Worm (Caenorhabditis elegans) whole organism, early embryonic: ENCODE measurements around the gene aagr-1.

ENCODE experiments used
- B0310.2 ChIP-seq: sonication (generic microtip); optimal IDR thresholded peaks from 2 replicates; lab custom pipeline; 2016; ENCODE audit warnings: mild to moderate bottlenecking, missing genetic modification characterization, missing compliant biosample characterization
- F13C5.2 ChIP-seq: sonication (generic microtip); optimal IDR thresholded peaks from 2 replicates; lab custom pipeline; 2017; ENCODE audit warnings: mild to moderate bottlenecking, missing genetic modification characterization, inconsistent platforms, missing compliant biosample characterization
- aly-1 ChIP-seq: sonication (generic microtip); optimal IDR thresholded peaks from 2 replicates; lab custom pipeline; 2016; ENCODE audit warnings: missing genetic modification characterization, missing compliant biosample characterization
- ama-1 ChIP-seq: fragments of 150-350 bp; optimal IDR thresholded peaks from 2 replicates; lab custom pipeline; 2014
- ceh-13 ChIP-seq: fragments of 200-800 bp; sonication (Bioruptor generic); optimal IDR thresholded peaks from 2 replicates; lab custom pipeline; 2018; ENCODE audit warnings: mild to moderate bottlenecking, missing genetic modification characterization, missing compliant biosample characterization
- ceh-36 ChIP-seq: sonication (generic microtip); optimal IDR thresholded peaks from 2 replicates; lab custom pipeline; 2016; ENCODE audit warnings: missing genetic modification characterization, inconsistent platforms, missing compliant biosample characterization
- ets-7 ChIP-seq: sonication (generic microtip); optimal IDR thresholded peaks from 2 replicates; lab custom pipeline; 2016; ENCODE audit warnings: missing genotype, missing genetic modification characterization, missing compliant biosample characterization
- flt-1 ChIP-seq: fragments of 200-800 bp; sonication (Bioruptor generic); IDR thresholded peaks from 2 replicates; pipeline ENCODE4 v1.3.6; 2022; ENCODE audit warnings: missing genetic modification characterization, missing compliant biosample characterization
- hmbx-1 ChIP-seq: sonication (generic microtip); optimal IDR thresholded peaks from 2 replicates; lab custom pipeline; 2016; ENCODE audit warnings: mild to moderate bottlenecking, missing genetic modification characterization, missing compliant biosample characterization
- hmg-4 ChIP-seq: fragments of 200-800 bp; sonication (Bioruptor generic); optimal IDR thresholded peaks from 2 replicates; lab custom pipeline; 2018; ENCODE audit warnings: mild to moderate bottlenecking, missing genetic modification characterization, missing compliant biosample characterization
- hnd-1 ChIP-seq: sonication (generic microtip); optimal IDR thresholded peaks from 2 replicates; lab custom pipeline; 2016; ENCODE audit warnings: missing genetic modification characterization, missing compliant biosample characterization
- pes-1 ChIP-seq: fragments of 200-800 bp; sonication (Bioruptor generic); IDR thresholded peaks from 2 replicates; pipeline ENCODE4 v1.3.6; 2022; ENCODE audit warnings: missing genetic modification reagents, missing genetic modification characterization, missing compliant biosample characterization
- scrt-1 ChIP-seq: fragments of 200-800 bp; sonication (Bioruptor generic); IDR thresholded peaks from 2 replicates; pipeline ENCODE4 v1.3.6; 2022; ENCODE audit warnings: missing genetic modification characterization, missing compliant biosample characterization
- sea-1 ChIP-seq: fragments of 200-800 bp; sonication (Bioruptor generic); conservative IDR thresholded peaks from 2 replicates; pipeline ENCODE4 v1.3.6; 2022; ENCODE audit warnings: missing genetic modification characterization, missing compliant biosample characterization
- tbx-11 ChIP-seq: fragments of 200-800 bp; sonication (Bioruptor generic); IDR thresholded peaks from 2 replicates; pipeline ENCODE4 v1.3.6; 2022; ENCODE audit warnings: missing genetic modification characterization, missing compliant biosample characterization
- tbx-37 ChIP-seq: fragments of 200-800 bp; sonication (Bioruptor generic); conservative IDR thresholded peaks from 2 replicates; pipeline ENCODE4 v1.3.6; 2022; ENCODE audit warnings: missing genetic modification reagents, missing genetic modification characterization, missing compliant biosample characterization
- tra-4 ChIP-seq: sonication (generic microtip); optimal IDR thresholded peaks from 2 replicates; lab custom pipeline; 2017; ENCODE audit warnings: missing genetic modification characterization, missing compliant biosample characterization

Gene aagr-1

DNA sequence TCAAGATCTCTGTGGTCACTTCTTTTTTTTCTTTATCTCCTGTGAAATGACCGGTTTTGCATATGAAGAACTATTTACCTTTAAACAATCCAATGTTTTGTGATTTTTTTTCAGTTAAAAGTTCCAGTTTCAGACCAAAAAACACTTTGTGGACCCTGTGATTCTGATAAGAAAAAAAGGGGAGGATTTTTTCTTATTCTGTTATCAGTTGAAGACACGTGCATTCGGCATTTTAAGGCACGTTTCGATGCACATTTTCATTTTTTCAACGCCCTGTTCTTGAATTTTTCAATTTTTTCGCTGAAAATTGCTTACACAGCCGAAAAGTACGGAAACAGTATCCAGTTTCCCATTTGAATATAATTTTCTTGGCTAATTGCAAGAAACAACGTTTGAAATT, at the start of gene aagr-1:
Gene aagr-1 (plus strand): TSS at position 227 of the 400 bp plus-strand sequence.
- no peak for TF ChIP-seq pes-1 (GFP tag; lab: Robert Waterston, UW)
- TF ChIP-seq ceh-13 (GFP tag; lab: Kevin White, UChicago): no peak
- TF ChIP-seq hnd-1: no peak

DNA sequence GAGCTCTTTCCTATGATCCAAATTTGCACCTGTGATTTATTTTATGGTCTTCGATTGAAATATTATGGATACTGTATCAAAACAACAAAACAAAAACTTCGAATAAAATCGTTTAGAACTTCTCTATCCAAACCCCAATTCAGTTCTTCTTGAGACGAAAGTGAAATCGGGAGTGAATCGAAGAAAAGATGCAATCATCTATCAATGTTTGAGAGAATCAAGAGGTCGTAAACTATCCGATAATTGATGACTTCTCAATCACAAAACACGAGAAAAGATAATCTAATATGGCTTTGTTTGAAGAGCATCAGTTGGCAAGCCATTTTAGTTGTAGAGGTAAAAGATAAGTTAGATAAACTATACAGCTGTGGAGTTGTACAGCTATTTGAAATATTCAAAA, 48.5 kb upstream of the aagr-1 start:
- no peak for TF ChIP-seq scrt-1
- no peak for TF ChIP-seq ceh-36 (tag; lab: Kevin White, UChicago)
- no peak for TF ChIP-seq flt-1 (GFP tag; lab: Robert Waterston, UW)
- no peak for TF ChIP-seq hnd-1
- no peak for TF ChIP-seq ama-1 (lab: Kevin White, UChicago)
- TF ChIP-seq sea-1 (GFP tag; lab: Robert Waterston, UW): no peak
- no peak for TF ChIP-seq aly-1

DNA sequence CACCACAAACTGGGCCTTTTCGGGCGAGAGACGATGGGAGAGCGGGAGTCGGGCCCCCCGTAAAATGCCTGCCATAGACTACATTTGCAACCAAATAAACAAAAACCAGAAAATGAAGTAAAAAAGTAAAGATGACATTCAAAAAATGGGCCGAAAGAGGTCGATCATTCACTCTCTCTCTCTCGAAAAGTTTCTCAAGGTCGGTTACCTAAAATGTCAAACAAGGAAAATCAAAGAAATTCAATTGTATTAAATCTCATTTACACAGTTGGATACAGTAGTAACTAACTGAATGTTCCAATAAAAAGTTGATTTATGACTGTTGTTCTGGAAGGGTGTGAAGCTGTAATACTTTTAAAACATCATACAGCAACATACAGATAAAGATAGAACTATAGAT, 47.5 kb upstream of the aagr-1 start:
- TF ChIP-seq sea-1 (GFP tag; lab: Robert Waterston, UW) (no peak), ceh-13 (GFP tag; lab: Kevin White, UChicago) (no peak)

DNA sequence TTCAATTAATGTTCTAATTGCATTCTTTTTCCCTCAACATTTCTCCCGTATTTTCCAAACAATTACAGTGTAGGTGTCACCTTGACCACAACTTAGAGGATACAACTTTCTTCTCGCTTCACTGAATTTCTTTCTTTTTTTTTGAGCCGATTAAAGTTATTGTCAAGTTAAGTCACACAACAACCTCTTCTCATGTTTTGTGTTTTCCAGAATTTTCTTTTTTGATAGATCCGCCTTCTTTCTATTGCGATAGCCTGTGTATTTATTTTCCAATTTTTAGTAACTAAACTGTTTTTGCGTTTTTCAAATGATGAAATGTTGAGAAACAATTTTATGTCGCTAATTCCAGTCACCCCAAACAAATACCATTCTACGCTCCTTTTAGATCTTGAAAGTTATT, 40.7 kb upstream of the aagr-1 start, which contains the start of gene F35H10.3:
Gene F35H10.3 (plus strand): TSS at position 301 of the 400 bp plus-strand sequence.
- TF ChIP-seq ets-7 (tag; lab: Kevin White, UChicago) (no peak), F13C5.2 (tag; lab: Kevin White, UChicago) (no peak), hmg-4 (GFP tag; lab: Kevin White, UChicago) (no peak), ceh-36 (tag; lab: Kevin White, UChicago) (no peak), B0310.2 (no peak), tbx-11 (GFP tag; lab: Robert Waterston, UW) (no peak), flt-1 (GFP tag; lab: Robert Waterston, UW) (no peak), aly-1 (no peak), tra-4 (tag; lab: Kevin White, UChicago) (no peak), tbx-37 (no peak), hnd-1 (no peak)

DNA sequence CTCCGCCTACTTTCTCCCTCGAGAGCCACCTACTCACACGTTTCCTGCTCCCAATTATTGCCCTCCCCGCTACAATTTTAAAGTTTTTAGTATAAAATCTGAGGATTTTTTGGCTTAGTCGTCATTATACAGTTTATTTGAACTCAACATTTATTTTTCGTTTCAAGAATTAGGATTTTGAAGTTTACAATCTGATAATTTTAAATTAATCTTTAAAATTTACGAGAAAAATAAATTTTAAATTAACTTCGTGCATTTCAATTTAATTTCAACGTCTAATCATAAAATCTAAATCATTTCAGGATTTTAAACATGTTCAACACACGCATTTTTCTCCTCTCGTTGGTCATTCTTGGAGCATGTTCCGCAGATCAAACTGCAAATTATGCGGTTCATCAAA, 37.4 kb upstream of the aagr-1 start, which contains the start of gene F35H10.2:
Gene F35H10.2 (plus strand): TSS at position 301 of the 400 bp plus-strand sequence.
- TF ChIP-seq pes-1 (GFP tag; lab: Robert Waterston, UW) (no peak), hmbx-1 (tag; lab: Kevin White, UChicago) (no peak), ets-7 (tag; lab: Kevin White, UChicago) (no peak)

DNA sequence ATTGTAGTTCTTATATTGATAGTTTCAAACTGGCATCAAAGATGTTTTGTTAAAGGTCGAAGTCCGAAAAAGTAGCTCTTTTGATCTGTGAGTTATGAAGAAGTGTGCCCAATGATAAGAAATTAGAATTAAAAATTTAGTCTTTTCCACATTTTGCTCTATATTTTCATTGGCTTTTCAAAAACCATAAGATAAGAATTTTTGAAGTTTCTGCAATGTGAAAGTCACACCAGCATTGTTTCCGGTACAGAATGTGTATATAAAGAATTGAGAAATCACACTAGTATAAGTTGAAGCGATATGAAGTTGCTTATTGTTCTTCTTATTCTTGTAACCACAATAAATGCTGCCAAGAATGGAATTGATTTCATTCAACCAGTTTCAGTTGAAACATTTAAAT, 33.8 kb upstream of the aagr-1 start, which contains the start of gene lys-10:
Gene lys-10 (plus strand): TSS at position 301 of the 400 bp plus-strand sequence.
- TF ChIP-seq hmg-4 (GFP tag; lab: Kevin White, UChicago): no peak
- TF ChIP-seq ets-7 (tag; lab: Kevin White, UChicago): no peak
- no peak for TF ChIP-seq scrt-1
- no peak for TF ChIP-seq F13C5.2 (tag; lab: Kevin White, UChicago)
- no peak for TF ChIP-seq tra-4 (tag; lab: Kevin White, UChicago)
- no peak for TF ChIP-seq flt-1 (GFP tag; lab: Robert Waterston, UW)
- no peak for TF ChIP-seq tbx-11 (GFP tag; lab: Robert Waterston, UW)
- no peak for TF ChIP-seq B0310.2
- TF ChIP-seq ama-1 (lab: Kevin White, UChicago): no peak
- TF ChIP-seq pes-1 (GFP tag; lab: Robert Waterston, UW): no peak
- TF ChIP-seq sea-1 (GFP tag; lab: Robert Waterston, UW): no peak
- TF ChIP-seq ceh-13 (GFP tag; lab: Kevin White, UChicago): no peak
- TF ChIP-seq hnd-1: no peak

DNA sequence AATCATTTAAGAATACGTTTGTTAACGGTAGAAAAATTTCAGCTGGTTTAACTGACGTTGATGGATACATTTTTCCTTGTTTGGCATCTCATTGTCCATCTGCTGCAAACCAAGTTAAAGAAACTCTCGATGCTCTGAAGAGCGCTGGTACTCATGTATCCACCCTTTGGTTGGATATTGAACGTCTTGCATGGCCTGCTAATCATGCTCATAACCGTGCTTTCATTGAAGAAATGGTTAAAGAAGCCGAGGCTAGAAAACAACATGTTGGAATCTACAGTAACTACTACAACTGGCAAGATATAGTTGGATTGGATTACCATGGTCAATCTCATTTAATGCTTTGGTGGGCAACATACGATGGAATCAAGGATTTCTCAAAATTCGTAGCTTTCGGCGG, 33.3 kb upstream of the aagr-1 start:
- TF ChIP-seq flt-1 (GFP tag; lab: Robert Waterston, UW) (0 out of 2 replicates have a peak, but pooled peaks have one; percentile 2), hnd-1 (no peak)

DNA sequence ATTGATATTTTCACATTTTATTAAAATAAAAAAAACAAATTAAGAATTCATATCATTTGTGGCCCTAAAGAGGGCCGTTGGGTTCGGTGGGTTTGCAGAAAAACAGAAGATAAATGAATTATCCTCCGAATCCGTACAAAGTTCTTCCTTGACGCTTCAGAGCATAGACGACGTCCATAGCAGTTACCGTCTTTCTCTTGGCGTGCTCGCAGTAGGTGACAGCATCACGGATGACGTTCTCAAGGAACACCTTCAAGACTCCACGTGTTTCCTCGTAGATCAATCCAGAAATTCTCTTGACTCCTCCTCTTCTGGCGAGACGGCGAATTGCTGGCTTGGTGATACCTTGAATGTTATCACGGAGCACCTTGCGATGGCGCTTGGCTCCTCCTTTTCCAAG, 32.8 kb upstream of the aagr-1 start:
- TF ChIP-seq ets-7 (tag; lab: Kevin White, UChicago) (no peak), hmg-4 (GFP tag; lab: Kevin White, UChicago) (no peak), ama-1 (lab: Kevin White, UChicago) (peak; percentile 97), F13C5.2 (tag; lab: Kevin White, UChicago) (no peak), pes-1 (GFP tag; lab: Robert Waterston, UW) (no peak), aly-1 (peak; percentile 47)

DNA sequence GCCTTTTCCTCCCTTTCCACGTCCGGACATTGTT, 32.5 kb upstream of the aagr-1 start, which contains the start of gene his-31:
Gene his-31 (minus strand): TSS at position 30 of the 34 bp plus-strand sequence.
- TF ChIP-seq hmg-4 (GFP tag; lab: Kevin White, UChicago) (no peak), F13C5.2 (tag; lab: Kevin White, UChicago) (no peak), B0310.2 (no peak), flt-1 (GFP tag; lab: Robert Waterston, UW) (no peak), hmbx-1 (tag; lab: Kevin White, UChicago) (no peak), hnd-1 (no peak), ama-1 (lab: Kevin White, UChicago) (no peak), pes-1 (GFP tag; lab: Robert Waterston, UW) (no peak), scrt-1 (no peak), ets-7 (tag; lab: Kevin White, UChicago) (no peak), ceh-36 (tag; lab: Kevin White, UChicago) (no peak), sea-1 (GFP tag; lab: Robert Waterston, UW) (no peak), tbx-11 (GFP tag; lab: Robert Waterston, UW) (no peak), aly-1 (no peak), tbx-37 (no peak), tra-4 (tag; lab: Kevin White, UChicago) (no peak), ceh-13 (GFP tag; lab: Kevin White, UChicago) (no peak)
